Worm (Caenorhabditis elegans) whole organism, midembryonic: ENCODE data around the gene F46B3.8.

Experiments
- T22C8.4 ChIP-seq: fragments of 200-800 bp; sonication (Bioruptor generic); IDR thresholded peaks from 2 replicates; pipeline ENCODE4 v1.3.6; 2022; ENCODE audit warnings: missing genetic modification characterization, missing compliant biosample characterization
- cog-1 ChIP-seq: sonication (generic microtip); optimal IDR thresholded peaks from 2 replicates; lab custom pipeline; 2016; ENCODE audit warnings: missing genetic modification characterization, missing compliant biosample characterization
- flt-1 ChIP-seq: fragments of 200-800 bp; sonication (Bioruptor generic); IDR thresholded peaks from 2 replicates; pipeline ENCODE4 v1.3.6; 2022; ENCODE audit warnings: missing genetic modification characterization, missing compliant biosample characterization
- klf-2 ChIP-seq: fragments of 200-800 bp; sonication (Bioruptor generic); conservative IDR thresholded peaks from 2 replicates; pipeline ENCODE4 v1.3.6; 2022; ENCODE audit warnings: missing genetic modification reagents, missing genetic modification characterization, missing compliant biosample characterization
- med-1 ChIP-seq: sonication (generic microtip); optimal IDR thresholded peaks from 2 replicates; lab custom pipeline; 2017; ENCODE audit warnings: missing genetic modification characterization, mild to moderate bottlenecking, missing compliant biosample characterization, antibody characterized with exemption, missing genetic modification reagents; ENCODE audit not compliant: insufficient read depth
- ref-1 ChIP-seq: fragments of 200-800 bp; sonication (Bioruptor generic); conservative IDR thresholded peaks from 2 replicates; pipeline ENCODE4 v1.3.6; 2022; ENCODE audit warnings: missing genetic modification reagents, missing genetic modification characterization, missing compliant biosample characterization
- tab-1 ChIP-seq: fragments of 200-800 bp; sonication (Bioruptor generic); IDR thresholded peaks from 2 replicates; pipeline ENCODE4 v1.3.6; 2022; ENCODE audit warnings: missing genetic modification characterization, missing compliant biosample characterization
- ztf-23 ChIP-seq: fragments of 200-800 bp; sonication (Bioruptor generic); IDR thresholded peaks from 2 replicates; pipeline ENCODE4 v1.3.6; 2022; ENCODE audit warnings: missing genetic modification reagents, missing genetic modification characterization, missing compliant biosample characterization
- ztf-29 ChIP-seq: fragments of 200-800 bp; sonication (Bioruptor generic); IDR thresholded peaks from 2 replicates; pipeline ENCODE4 v1.3.6; 2022; ENCODE audit warnings: missing genetic modification reagents, missing genetic modification characterization, missing compliant biosample characterization

The F46B3.8 gene

ce11 chrV:20626043-20626761 lies 3.2 kb upstream of the F46B3.8 start, which contains the start of the genes F46B3.9 and srz-18:
TSS of gene F46B3.9 (minus strand) at chrV:20626143.
TSS of gene srz-18 (plus strand) at chrV:20626711.
- TF ChIP-seq med-1 (GFP tag; lab: Kevin White, UChicago) (no peak), ztf-23 (GFP tag; lab: Robert Waterston, UW) (no peak), ref-1 (GFP tag; lab: Robert Waterston, UW) (no peak), T22C8.4 (GFP tag; lab: Robert Waterston, UW) (no peak), cog-1 (tag; lab: Kevin White, UChicago) (no peak), tab-1 (GFP tag; lab: Robert Waterston, UW) (no peak), flt-1 (no peak), klf-2 (GFP tag; lab: Robert Waterston, UW) (no peak), ztf-29 (GFP tag; lab: Robert Waterston, UW) (no peak)

- TF ChIP-seq T22C8.4 (GFP tag; lab: Robert Waterston, UW) (no peak), tab-1 (GFP tag; lab: Robert Waterston, UW) (no peak), klf-2 (GFP tag; lab: Robert Waterston, UW) (no peak), cog-1 (tag; lab: Kevin White, UChicago) (no peak), ztf-23 (GFP tag; lab: Robert Waterston, UW) (no peak), ref-1 (GFP tag; lab: Robert Waterston, UW) (no peak), med-1 (GFP tag; lab: Kevin White, UChicago) (no peak), flt-1 (no peak), ztf-29 (GFP tag; lab: Robert Waterston, UW) (no peak)
Observed at ce11 chrV:20625260-20625659, 2.3 kb upstream of the F46B3.8 start.

- TF ChIP-seq klf-2 (GFP tag; lab: Robert Waterston, UW) (no peak), med-1 (GFP tag; lab: Kevin White, UChicago) (no peak), ref-1 (GFP tag; lab: Robert Waterston, UW) (no peak), tab-1 (GFP tag; lab: Robert Waterston, UW) (no peak), flt-1 (no peak), cog-1 (tag; lab: Kevin White, UChicago) (no peak), ztf-29 (GFP tag; lab: Robert Waterston, UW) (no peak), T22C8.4 (GFP tag; lab: Robert Waterston, UW) (no peak), ztf-23 (GFP tag; lab: Robert Waterston, UW) (no peak)
Observed at ce11 chrV:20618632-20619031, 4.3 kb downstream of the F46B3.8 start, which contains the start of gene F46B3.7. TSS of gene F46B3.7 (minus strand) at chrV:20618732.

DNA sequence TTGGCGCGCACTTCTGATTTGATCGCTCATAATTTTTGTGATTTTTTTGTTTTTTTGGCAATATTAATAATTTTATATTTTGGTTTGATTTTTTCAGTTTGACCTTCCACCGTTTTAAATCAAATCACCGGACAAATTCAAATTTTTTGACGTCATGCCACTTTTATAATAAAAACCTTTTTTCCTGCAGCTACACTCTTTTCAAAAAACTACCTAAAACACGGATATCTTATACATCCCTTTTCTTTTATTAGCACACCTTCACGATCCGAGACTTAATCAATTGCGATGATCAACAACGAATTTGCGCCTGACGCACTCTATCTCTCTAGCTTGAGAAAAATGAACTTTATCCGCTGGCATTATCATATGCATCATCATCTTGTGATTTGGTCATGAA lies 13.5 kb downstream of the F46B3.8 start, which contains the start of gene grd-2:
Gene grd-2, plus strand, starts transcription at position 301 of the 400 bp plus-strand sequence.
- TF ChIP-seq ztf-23 (GFP tag; lab: Robert Waterston, UW) = no peak
- no peak for TF ChIP-seq ztf-29 (GFP tag; lab: Robert Waterston, UW)
- TF ChIP-seq tab-1 (GFP tag; lab: Robert Waterston, UW) = no peak
- TF ChIP-seq flt-1 = no peak
- no peak for TF ChIP-seq cog-1 (tag; lab: Kevin White, UChicago)
- TF ChIP-seq ref-1 (GFP tag; lab: Robert Waterston, UW) = no peak
- TF ChIP-seq klf-2 (GFP tag; lab: Robert Waterston, UW) = no peak
- TF ChIP-seq med-1 (GFP tag; lab: Kevin White, UChicago) = no peak
- TF ChIP-seq T22C8.4 (GFP tag; lab: Robert Waterston, UW) = no peak

DNA sequence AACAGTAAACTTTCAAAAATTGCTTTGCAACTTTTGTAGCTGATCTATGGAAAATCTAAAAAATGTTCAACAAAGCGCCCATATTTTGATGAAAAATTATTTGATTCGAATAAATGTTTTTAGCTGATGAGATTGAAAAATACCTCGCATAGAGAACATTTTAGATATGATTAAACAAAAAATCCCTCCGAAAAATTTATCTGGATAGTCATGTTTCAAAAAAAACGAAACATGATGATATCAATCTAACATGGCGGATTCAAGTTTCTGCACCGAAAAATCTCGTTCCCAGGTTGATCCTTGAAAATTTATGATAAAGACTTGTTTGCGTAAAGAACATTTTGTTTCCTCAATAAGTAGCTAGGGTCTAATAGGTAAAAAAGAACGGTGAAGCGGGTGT lies 14.3 kb downstream of the F46B3.8 start, which contains the start of gene ttr-12:
Gene ttr-12, minus strand, starts transcription at position 101 of the 400 bp plus-strand sequence.
- TF ChIP-seq med-1 (GFP tag; lab: Kevin White, UChicago) (no peak), ztf-23 (GFP tag; lab: Robert Waterston, UW) (no peak), ztf-29 (GFP tag; lab: Robert Waterston, UW) (no peak), T22C8.4 (GFP tag; lab: Robert Waterston, UW) (no peak), ref-1 (GFP tag; lab: Robert Waterston, UW) (no peak), klf-2 (GFP tag; lab: Robert Waterston, UW) (no peak), cog-1 (tag; lab: Kevin White, UChicago) (no peak), tab-1 (GFP tag; lab: Robert Waterston, UW) (no peak), flt-1 (no peak)

DNA sequence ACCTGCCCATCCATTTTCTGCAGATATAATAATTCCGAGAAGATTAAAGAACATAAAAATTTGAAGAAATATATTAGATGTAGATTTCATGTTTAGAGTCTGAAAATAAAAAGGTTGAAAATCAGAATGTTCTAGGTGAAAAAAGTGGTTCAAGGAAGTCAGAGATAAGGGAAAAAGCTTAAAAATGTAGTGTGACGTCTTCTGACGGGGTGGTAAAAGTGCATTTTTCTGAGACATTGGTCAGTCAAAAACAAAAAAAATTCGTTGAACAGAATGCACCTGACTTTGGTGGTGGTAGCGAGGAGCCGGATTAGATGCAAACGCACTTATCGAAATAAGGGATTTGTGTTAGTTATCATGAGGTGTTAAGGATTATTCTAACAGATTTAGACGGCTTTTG lies 16.3 kb downstream of the F46B3.8 start, which contains the start of gene F46B3.23:
Gene F46B3.23, minus strand, starts transcription at position 101 of the 400 bp plus-strand sequence.
- TF ChIP-seq ref-1 (GFP tag; lab: Robert Waterston, UW) (no peak), klf-2 (GFP tag; lab: Robert Waterston, UW) (no peak)

DNA sequence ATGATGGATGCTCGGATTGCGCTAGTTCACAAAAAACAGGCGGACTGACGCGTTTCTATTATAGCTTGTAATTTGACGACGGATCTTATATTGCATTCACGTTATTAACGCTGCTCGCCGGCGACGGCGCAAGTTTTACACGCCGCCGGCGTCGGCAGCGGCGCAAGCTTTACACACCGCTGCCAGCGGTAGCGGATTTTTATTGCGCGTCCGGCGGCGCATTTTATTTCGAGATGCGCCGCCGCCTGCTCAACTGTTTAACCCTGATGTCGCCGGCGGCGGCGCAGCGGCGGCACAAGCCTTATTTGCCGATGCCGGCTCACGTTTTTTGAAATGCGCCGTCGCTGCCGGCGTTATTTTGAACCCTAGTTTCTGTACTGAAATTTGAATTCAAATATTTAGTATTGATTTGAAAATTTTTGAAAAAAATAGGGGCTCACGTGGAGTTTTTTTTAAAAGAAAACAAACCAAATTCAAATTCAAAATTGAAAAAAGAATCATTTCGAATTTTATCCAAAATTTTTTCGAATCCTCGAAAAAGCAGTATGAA lies 18.3 kb downstream of the F46B3.8 start, which contains the start of gene ttr-57:
Gene ttr-57, plus strand, starts transcription at position 500 of the 550 bp plus-strand sequence.
- TF ChIP-seq tab-1 (GFP tag; lab: Robert Waterston, UW) = no peak
- no peak for TF ChIP-seq T22C8.4 (GFP tag; lab: Robert Waterston, UW)
- TF ChIP-seq ztf-23 (GFP tag; lab: Robert Waterston, UW) = no peak
- no peak for TF ChIP-seq flt-1
- TF ChIP-seq ztf-29 (GFP tag; lab: Robert Waterston, UW) = no peak
- TF ChIP-seq klf-2 (GFP tag; lab: Robert Waterston, UW) = no peak
- no peak for TF ChIP-seq med-1 (GFP tag; lab: Kevin White, UChicago)
- TF ChIP-seq ref-1 (GFP tag; lab: Robert Waterston, UW) = no peak

ce11 chrV:20603014-20603413 lies 19.9 kb downstream of the F46B3.8 start, which contains the start of gene ttr-11:
TSS of gene ttr-11 (plus strand) at chrV:20603314.
- TF ChIP-seq med-1 (GFP tag; lab: Kevin White, UChicago) (no peak), cog-1 (tag; lab: Kevin White, UChicago) (no peak), tab-1 (GFP tag; lab: Robert Waterston, UW) (no peak), T22C8.4 (GFP tag; lab: Robert Waterston, UW) (no peak), ztf-29 (GFP tag; lab: Robert Waterston, UW) (no peak), flt-1 (no peak), ref-1 (GFP tag; lab: Robert Waterston, UW) (no peak)
